Fruit fly (Drosophila melanogaster): ENCODE data around the gene tfc.

The tfc gene

DNA sequence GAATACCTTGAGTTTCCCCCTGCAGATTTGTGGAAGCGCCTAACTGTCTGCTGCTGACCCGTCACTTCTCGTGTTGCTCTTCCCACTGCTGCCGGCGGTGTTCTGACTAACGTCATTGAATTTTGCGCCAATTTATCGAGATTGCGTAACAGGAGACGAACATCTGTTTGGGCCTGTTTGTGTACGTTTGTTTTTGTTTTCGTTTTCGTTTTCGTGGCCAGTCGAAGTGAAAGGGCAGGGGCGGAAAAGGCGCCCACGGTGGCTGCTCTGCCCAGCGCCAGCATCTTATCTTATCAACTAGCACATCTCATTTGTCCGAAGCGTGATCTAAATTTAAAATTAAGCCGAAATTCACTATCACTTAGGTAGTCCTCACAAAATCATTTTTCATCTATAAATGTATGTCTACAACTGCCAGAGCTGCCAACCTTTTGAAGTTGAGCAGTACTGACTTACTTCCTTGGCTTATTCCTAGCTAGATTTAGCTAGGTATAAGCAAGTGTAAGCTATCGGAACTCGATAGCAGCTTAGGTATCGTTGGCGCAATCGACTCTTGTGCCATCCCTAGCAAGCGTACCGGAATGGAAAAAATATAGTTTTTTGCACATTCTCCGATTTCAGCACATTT, 50.9 kb downstream of the tfc start, which contains the start of the genes Ctr9 and Nt5a (continued):
- TF ChIP-seq Blimp-1 (GFP tag; optimal IDR thresholded peaks at IDR 0.05): peak; percentile 71
- peak; percentile 68 for TF ChIP-seq ERR (GFP tag; optimal IDR thresholded peaks at IDR 0.05)
- TF ChIP-seq CG14860 (GFP tag; IDR thresholded peaks at IDR 0.05; ENCODE audit: partially characterized antibody): peak; percentile 68
- TF ChIP-seq Lim3 (GFP tag; IDR thresholded peaks at IDR 0.05): no peak
- TF ChIP-seq CG9215 (GFP tag; IDR thresholded peaks at IDR 0.05): peak; percentile 44
- TF ChIP-seq CG4404 (GFP tag; IDR thresholded peaks at IDR 0.05): no peak
- TF ChIP-seq Mrtf (GFP tag; IDR thresholded peaks at IDR 0.05): no peak
- peak; percentile 31 for TF ChIP-seq az2 (GFP tag; optimal IDR thresholded peaks at IDR 0.05)
- TF ChIP-seq zen2 (GFP tag; IDR thresholded peaks at IDR 0.05; ENCODE audit: partially characterized antibody): peak; percentile 57
- peak; percentile 32; the same call in 1 of the 2 replicates for TF ChIP-seq al (GFP tag; IDR thresholded peaks at IDR 0.05)
- TF ChIP-seq E2f1 (GFP tag; IDR thresholded peaks at IDR 0.05): no peak
- TF ChIP-seq cg (GFP tag; optimal IDR thresholded peaks at IDR 0.05): no peak
- peak; percentile 26 for TF ChIP-seq Hr3 (GFP tag; optimal IDR thresholded peaks at IDR 0.05)
- TF ChIP-seq fd3F (GFP tag; optimal IDR thresholded peaks at IDR 0.05): peak; percentile 11
- no peak for TF ChIP-seq CG6854 (GFP tag; optimal IDR thresholded peaks at IDR 0.05)
- peak; percentile 78 for TF ChIP-seq stwl (tag; optimal IDR thresholded peaks at IDR 0.05)
- TF ChIP-seq Ets65A (GFP tag): peak; percentile 90
- 0 out of 3 replicates have a peak, but pooled peaks have one; percentile 36 for TF ChIP-seq zfh1 (GFP tag; IDR thresholded peaks at IDR 0.05)
- peak; percentile 76 for TF ChIP-seq shn (GFP tag; optimal IDR thresholded peaks at IDR 0.05)
- TF ChIP-seq Elba2 (GFP tag; optimal IDR thresholded peaks at IDR 0.05): no peak
- TF ChIP-seq fd64A (GFP tag; optimal IDR thresholded peaks at IDR 0.05): no peak
- TF ChIP-seq CG1832 (GFP tag; optimal IDR thresholded peaks at IDR 0.05): no peak
- peak; percentile 72 for TF ChIP-seq sob (GFP tag; IDR thresholded peaks at IDR 0.05)
- no peak for TF ChIP-seq Oaz (GFP tag; IDR thresholded peaks at IDR 0.05)
- TF ChIP-seq Meics (GFP tag; optimal IDR thresholded peaks at IDR 0.05): peak; percentile 45
- peak; percentile 56 for TF ChIP-seq jumu (GFP tag; optimal IDR thresholded peaks at IDR 0.05)
- TF ChIP-seq CG2129 (GFP tag; IDR thresholded peaks at IDR 0.05; ENCODE audit: partially characterized antibody): peak; percentile 54; the same call in 1 of the 2 replicates
- no peak for TF ChIP-seq CG1529 (GFP tag; optimal IDR thresholded peaks at IDR 0.05)
- TF ChIP-seq luna (GFP tag; optimal IDR thresholded peaks at IDR 0.05): no peak
- no peak for TF ChIP-seq CG18476 (GFP tag; optimal IDR thresholded peaks at IDR 0.05)
- peak; percentile 53 to 100 for TF ChIP-seq Pdp1 (GFP tag; optimal IDR thresholded peaks at IDR 0.05)
- peak; percentile 81 for TF ChIP-seq mam (GFP tag; optimal IDR thresholded peaks at IDR 0.05)
- no peak for TF ChIP-seq wor (GFP tag; IDR thresholded peaks at IDR 0.05)
- TF ChIP-seq sr (GFP tag; IDR thresholded peaks at IDR 0.05): no peak
- peak; percentile 23 for TF ChIP-seq Dad (GFP tag; optimal IDR thresholded peaks at IDR 0.05)
- TF ChIP-seq sisA (GFP tag; IDR thresholded peaks at IDR 0.05): peak; percentile 32
- peak; percentile 47; the same call in 1 of the 2 replicates for TF ChIP-seq CG17612 (GFP tag; IDR thresholded peaks at IDR 0.05)
- TF ChIP-seq scrt (GFP tag; optimal IDR thresholded peaks at IDR 0.05): peak; percentile 38
- no peak for TF ChIP-seq abd-A (tag; optimal IDR thresholded peaks at IDR 0.05)
- no peak for TF ChIP-seq Sox102F (GFP tag; optimal IDR thresholded peaks at IDR 0.05)
- TF ChIP-seq tgo (GFP tag; IDR thresholded peaks at IDR 0.05): no peak
- no peak for TF ChIP-seq tio (GFP tag; optimal IDR thresholded peaks at IDR 0.05)
- peak; percentile 85 for TF ChIP-seq row (GFP tag; IDR thresholded peaks at IDR 0.05)
- TF ChIP-seq kay (GFP tag; optimal IDR thresholded peaks at IDR 0.05): peak; percentile 36
- peak; percentile 96 for TF ChIP-seq Sry-β (GFP tag; optimal IDR thresholded peaks at IDR 0.05)
- TF ChIP-seq CG7372 (GFP tag; IDR thresholded peaks at IDR 0.05): no peak; the same call in 1 of the 2 replicates

Data from whole organism, embryonic.